Fruit fly (Drosophila melanogaster) Kc167 (cell line): ENCODE data around the gene MCTS1.

ENCODE experiments used
- Myc ChIP-seq: fragments of >200 bp; optimal IDR thresholded peaks from 2 replicates; lab custom pipeline; 2017; ENCODE audit warnings: missing external identifiers
- Sin3A ChIP-seq: fragments of >200 bp; optimal IDR thresholded peaks from 2 replicates; lab custom pipeline; 2018; ENCODE audit warnings: missing external identifiers
- h ChIP-seq: fragments of >200 bp; optimal IDR thresholded peaks from 3 replicates; lab custom pipeline; 2018; ENCODE audit warnings: missing external identifiers
- insv ChIP-seq: fragments of >200 bp; optimal IDR thresholded peaks from 3 replicates; lab custom pipeline; 2018; ENCODE audit warnings: missing external identifiers
- psq ChIP-seq: fragments of >200 bp; optimal IDR thresholded peaks from 2 replicates; lab custom pipeline; 2017; ENCODE audit warnings: missing external identifiers
- ttk ChIP-seq: sonication (Bioruptor generic); optimal IDR thresholded peaks from 2 replicates; lab custom pipeline; 2017; ENCODE audit warnings: missing external identifiers

Gene MCTS1

dm6 chrX:6012976-6013684 is 24.6 kb upstream of the MCTS1 start, which contains the start of gene mab-21:
TSS of gene mab-21 (minus strand) at chrX:6013181.
- TF ChIP-seq ttk, result no peak

dm6 chrX:6020254-6020653 is 17.4 kb upstream of the MCTS1 start:
- TF ChIP-seq insv (no peak), Myc (lab: Kevin White, UChicago) (no peak), ttk (no peak), h (no peak), psq (lab: Kevin White, UChicago) (no peak), Sin3A (no peak)

- no peak for TF ChIP-seq insv
- TF ChIP-seq Myc (lab: Kevin White, UChicago), result no peak
- no peak for TF ChIP-seq ttk
- no peak for TF ChIP-seq h
- no peak for TF ChIP-seq psq (lab: Kevin White, UChicago)
- no peak for TF ChIP-seq Sin3A
These were observed 16.3 kb upstream of the MCTS1 start for dm6 chrX:6021414-6021813.

dm6 chrX:6022090-6022489 is 15.6 kb upstream of the MCTS1 start:
- TF ChIP-seq psq (lab: Kevin White, UChicago) (no peak), insv (no peak), Sin3A (no peak), ttk (no peak), Myc (lab: Kevin White, UChicago) (no peak), h (no peak)

dm6 chrX:6024638-6025037 is 13.1 kb upstream of the MCTS1 start:
- TF ChIP-seq insv (no peak), Myc (lab: Kevin White, UChicago) (no peak), Sin3A (no peak), h (no peak), ttk (no peak), psq (lab: Kevin White, UChicago) (no peak)

- TF ChIP-seq h (no peak), Myc (lab: Kevin White, UChicago) (no peak), psq (lab: Kevin White, UChicago) (no peak), Sin3A (no peak), insv (no peak), ttk (no peak)
These were observed 9.8 kb upstream of the MCTS1 start for dm6 chrX:6027846-6028245.

dm6 chrX:6029015-6029414 is 8.7 kb upstream of the MCTS1 start:
- TF ChIP-seq h (no peak), Myc (lab: Kevin White, UChicago) (no peak), Sin3A (no peak), ttk (no peak), insv (no peak), psq (lab: Kevin White, UChicago) (no peak)

dm6 chrX:6030010-6030409 is 7.7 kb upstream of the MCTS1 start:
- TF ChIP-seq ttk (no peak), insv (no peak), Sin3A (no peak), h (no peak)

- no peak for TF ChIP-seq ttk
- no peak for TF ChIP-seq Sin3A
- TF ChIP-seq Myc (lab: Kevin White, UChicago), result no peak
- TF ChIP-seq insv, result no peak
- TF ChIP-seq h, result no peak
- no peak for TF ChIP-seq psq (lab: Kevin White, UChicago)
These were observed 7.1 kb upstream of the MCTS1 start for dm6 chrX:6030593-6030992.

- TF ChIP-seq h, result no peak
- TF ChIP-seq Sin3A, result no peak
- no peak for TF ChIP-seq psq (lab: Kevin White, UChicago)
- TF ChIP-seq Myc (lab: Kevin White, UChicago), result no peak
- TF ChIP-seq ttk, result no peak
- TF ChIP-seq insv, result no peak
These were observed 6.0 kb upstream of the MCTS1 start for dm6 chrX:6031692-6032091.

- TF ChIP-seq ttk (no peak), h (no peak), psq (lab: Kevin White, UChicago) (no peak), Sin3A (no peak), insv (no peak)
These were observed 4.9 kb upstream of the MCTS1 start for dm6 chrX:6032826-6033225.

dm6 chrX:6034741-6035140 is 3.0 kb upstream of the MCTS1 start:
- no peak for TF ChIP-seq Myc (lab: Kevin White, UChicago)

- TF ChIP-seq psq (lab: Kevin White, UChicago) (no peak), ttk (no peak), Myc (lab: Kevin White, UChicago) (no peak), h (no peak), Sin3A (no peak), insv (no peak)
These were observed 2.3 kb upstream of the MCTS1 start for dm6 chrX:6035359-6035758.

dm6 chrX:6039431-6040016 is 1.8 kb downstream of the MCTS1 start, which contains the start of gene CG5937:
TSS of gene CG5937 (plus strand) at chrX:6040005.
- no peak for TF ChIP-seq h
- no peak for TF ChIP-seq Myc (lab: Kevin White, UChicago)
- TF ChIP-seq ttk, result no peak
- TF ChIP-seq insv, result no peak
- TF ChIP-seq psq (lab: Kevin White, UChicago), result no peak
- no peak for TF ChIP-seq Sin3A
